Worm (Caenorhabditis elegans) whole organism, early embryonic: ENCODE data around the gene msp-40.

Experiments used
- B0310.2 ChIP-seq: sonication (generic microtip); optimal IDR thresholded peaks from 2 replicates; lab custom pipeline; 2016; ENCODE audit warnings: mild to moderate bottlenecking, missing genetic modification characterization, missing compliant biosample characterization
- F13C5.2 ChIP-seq: sonication (generic microtip); optimal IDR thresholded peaks from 2 replicates; lab custom pipeline; 2017; ENCODE audit warnings: mild to moderate bottlenecking, missing genetic modification characterization, inconsistent platforms, missing compliant biosample characterization
- aly-1 ChIP-seq: sonication (generic microtip); optimal IDR thresholded peaks from 2 replicates; lab custom pipeline; 2016; ENCODE audit warnings: missing genetic modification characterization, missing compliant biosample characterization
- ama-1 ChIP-seq: fragments of 150-350 bp; optimal IDR thresholded peaks from 2 replicates; lab custom pipeline; 2014
- ceh-13 ChIP-seq: fragments of 200-800 bp; sonication (Bioruptor generic); optimal IDR thresholded peaks from 2 replicates; lab custom pipeline; 2018; ENCODE audit warnings: mild to moderate bottlenecking, missing genetic modification characterization, missing compliant biosample characterization
- ceh-36 ChIP-seq: sonication (generic microtip); optimal IDR thresholded peaks from 2 replicates; lab custom pipeline; 2016; ENCODE audit warnings: missing genetic modification characterization, inconsistent platforms, missing compliant biosample characterization
- ets-7 ChIP-seq: sonication (generic microtip); optimal IDR thresholded peaks from 2 replicates; lab custom pipeline; 2016; ENCODE audit warnings: missing genotype, missing genetic modification characterization, missing compliant biosample characterization
- flt-1 ChIP-seq: fragments of 200-800 bp; sonication (Bioruptor generic); IDR thresholded peaks from 2 replicates; pipeline ENCODE4 v1.3.6; 2022; ENCODE audit warnings: missing genetic modification characterization, missing compliant biosample characterization
- hmbx-1 ChIP-seq: sonication (generic microtip); optimal IDR thresholded peaks from 2 replicates; lab custom pipeline; 2016; ENCODE audit warnings: mild to moderate bottlenecking, missing genetic modification characterization, missing compliant biosample characterization
- hmg-4 ChIP-seq: fragments of 200-800 bp; sonication (Bioruptor generic); optimal IDR thresholded peaks from 2 replicates; lab custom pipeline; 2018; ENCODE audit warnings: mild to moderate bottlenecking, missing genetic modification characterization, missing compliant biosample characterization
- pes-1 ChIP-seq: fragments of 200-800 bp; sonication (Bioruptor generic); IDR thresholded peaks from 2 replicates; pipeline ENCODE4 v1.3.6; 2022; ENCODE audit warnings: missing genetic modification reagents, missing genetic modification characterization, missing compliant biosample characterization
- scrt-1 ChIP-seq: fragments of 200-800 bp; sonication (Bioruptor generic); IDR thresholded peaks from 2 replicates; pipeline ENCODE4 v1.3.6; 2022; ENCODE audit warnings: missing genetic modification characterization, missing compliant biosample characterization
- sea-1 ChIP-seq: fragments of 200-800 bp; sonication (Bioruptor generic); conservative IDR thresholded peaks from 2 replicates; pipeline ENCODE4 v1.3.6; 2022; ENCODE audit warnings: missing genetic modification characterization, missing compliant biosample characterization
- tbx-11 ChIP-seq: fragments of 200-800 bp; sonication (Bioruptor generic); IDR thresholded peaks from 2 replicates; pipeline ENCODE4 v1.3.6; 2022; ENCODE audit warnings: missing genetic modification characterization, missing compliant biosample characterization
- tbx-37 ChIP-seq: fragments of 200-800 bp; sonication (Bioruptor generic); conservative IDR thresholded peaks from 2 replicates; pipeline ENCODE4 v1.3.6; 2022; ENCODE audit warnings: missing genetic modification reagents, missing genetic modification characterization, missing compliant biosample characterization
- tra-4 ChIP-seq: sonication (generic microtip); optimal IDR thresholded peaks from 2 replicates; lab custom pipeline; 2017; ENCODE audit warnings: missing genetic modification characterization, missing compliant biosample characterization

msp-40 gene

ce11 chrII:4872359-4872758 lies 47.1 kb downstream of the msp-40 start:
- 0 out of 2 replicates have a peak, but pooled peaks have one; percentile 24 for TF ChIP-seq sea-1

- TF ChIP-seq ets-7 (tag; lab: Kevin White, UChicago) (no peak), tra-4 (tag; lab: Kevin White, UChicago) (no peak), pes-1 (GFP tag; lab: Robert Waterston, UW) (no peak), sea-1 (no peak), tbx-37 (GFP tag; lab: Robert Waterston, UW) (no peak), hmg-4 (GFP tag; lab: Kevin White, UChicago) (no peak), B0310.2 (no peak), F13C5.2 (tag; lab: Kevin White, UChicago) (no peak), scrt-1 (GFP tag; lab: Robert Waterston, UW) (no peak), ceh-13 (GFP tag; lab: Kevin White, UChicago) (no peak), ceh-36 (tag; lab: Kevin White, UChicago) (no peak), aly-1 (tag; lab: Kevin White, UChicago) (no peak)
Measured at ce11 chrII:4873029-4873428, 47.8 kb downstream of the msp-40 start, which contains the start of gene col-73. TSS of gene col-73 (minus strand) at chrII:4873129.

ce11 chrII:4874335-4874861 lies 49.2 kb downstream of the msp-40 start, which contains the start of gene F11G11.15:
TSS of gene F11G11.15 (plus strand) at chrII:4874845.
- no peak for TF ChIP-seq tbx-11 (GFP tag; lab: Robert Waterston, UW)
- TF ChIP-seq tbx-37 (GFP tag; lab: Robert Waterston, UW), result no peak
- no peak for TF ChIP-seq F13C5.2 (tag; lab: Kevin White, UChicago)
- no peak for TF ChIP-seq aly-1 (tag; lab: Kevin White, UChicago)
- TF ChIP-seq flt-1 (GFP tag; lab: Robert Waterston, UW), result no peak
- TF ChIP-seq sea-1, result no peak
- TF ChIP-seq ama-1 (lab: Kevin White, UChicago), result no peak
- no peak for TF ChIP-seq hmbx-1
- TF ChIP-seq ceh-36 (tag; lab: Kevin White, UChicago), result no peak
- TF ChIP-seq ets-7 (tag; lab: Kevin White, UChicago), result no peak
- no peak for TF ChIP-seq ceh-13 (GFP tag; lab: Kevin White, UChicago)
- no peak for TF ChIP-seq B0310.2
- TF ChIP-seq hmg-4 (GFP tag; lab: Kevin White, UChicago), result no peak
- no peak for TF ChIP-seq scrt-1 (GFP tag; lab: Robert Waterston, UW)
- no peak for TF ChIP-seq pes-1 (GFP tag; lab: Robert Waterston, UW)
- no peak for TF ChIP-seq tra-4 (tag; lab: Kevin White, UChicago)
